Worm (Caenorhabditis elegans) whole organism, L4 larva: Measurements from ENCODE around the gene ZK822.9.

Experiments used
- D1046.2 ChIP-seq: fragments of 200-800 bp; sonication (Bioruptor generic); IDR thresholded peaks from 2 replicates; pipeline ENCODE4 v1.3.6; 2022; ENCODE audit warnings: missing genetic modification characterization, missing compliant biosample characterization
- F10B5.3 ChIP-seq: sonication (generic microtip); optimal IDR thresholded peaks from 2 replicates; lab custom pipeline; 2016; ENCODE audit warnings: mild to moderate bottlenecking, missing genetic modification characterization, missing compliant biosample characterization
- F37D6.2 ChIP-seq: sonication (generic microtip); optimal IDR thresholded peaks from 2 replicates; lab custom pipeline; 2016; ENCODE audit warnings: mild to moderate bottlenecking, missing genetic modification characterization, missing compliant biosample characterization
- T26A8.4 ChIP-seq: fragments of 200-800 bp; sonication (Bioruptor generic); IDR thresholded peaks from 2 replicates; pipeline ENCODE4 v1.3.6; 2022; ENCODE audit warnings: missing genetic modification characterization, missing compliant biosample characterization
- Y5F2A.4 ChIP-seq: fragments of 200-800 bp; sonication (Bioruptor generic); optimal IDR thresholded peaks from 2 replicates; lab custom pipeline; 2018; ENCODE audit warnings: mild to moderate bottlenecking, missing genetic modification characterization, missing compliant biosample characterization
- arid-1 ChIP-seq: fragments of 200-800 bp; sonication (Bioruptor generic); conservative IDR thresholded peaks from 2 replicates; pipeline ENCODE4 v1.3.6; 2022; ENCODE audit warnings: missing genetic modification reagents, missing genetic modification characterization, missing compliant biosample characterization
- ctbp-1 ChIP-seq: fragments of 200-800 bp; sonication (Bioruptor generic); IDR thresholded peaks from 2 replicates; pipeline ENCODE4 v1.3.6; 2022; ENCODE audit warnings: missing genetic modification reagents, missing genetic modification characterization, missing compliant biosample characterization
- daf-8 ChIP-seq: fragments of 200-800 bp; sonication (Bioruptor generic); IDR thresholded peaks from 2 replicates; pipeline ENCODE4 v1.3.6; 2022; ENCODE audit warnings: missing genetic modification characterization, missing compliant biosample characterization
- dmd-6 ChIP-seq: fragments of 200-800 bp; sonication (Bioruptor generic); IDR thresholded peaks from 2 replicates; pipeline ENCODE4 v1.3.6; 2022; ENCODE audit warnings: missing genetic modification reagents, missing genetic modification characterization, missing compliant biosample characterization
- duxl-1 ChIP-seq: sonication (generic microtip); optimal IDR thresholded peaks from 2 replicates; lab custom pipeline; 2016; ENCODE audit warnings: mild to moderate bottlenecking, missing genetic modification characterization, moderate library complexity, missing compliant biosample characterization; ENCODE audit not compliant: poor library complexity
- dve-1 ChIP-seq: sonication (generic microtip); optimal IDR thresholded peaks from 2 replicates; lab custom pipeline; 2017; ENCODE audit warnings: antibody characterized with exemption, mild to moderate bottlenecking, missing genetic modification characterization, missing compliant biosample characterization; ENCODE audit not compliant: insufficient read depth
- fos-1 ChIP-seq: fragments of 150-350 bp; optimal IDR thresholded peaks from 2 replicates; lab custom pipeline; 2014; ENCODE audit warnings: missing biosample characterization, missing genetic modification characterization
- hlh-30 ChIP-seq: sonication (generic microtip); optimal IDR thresholded peaks from 2 replicates; lab custom pipeline; 2017; ENCODE audit warnings: antibody characterized with exemption, mild to moderate bottlenecking, missing genetic modification characterization, missing compliant biosample characterization; ENCODE audit not compliant: insufficient read depth
- hmg-1.1 ChIP-seq: fragments of 200-800 bp; sonication (Bioruptor generic); IDR thresholded peaks from 2 replicates; pipeline ENCODE4 v1.3.6; 2022; ENCODE audit warnings: missing genetic modification reagents, missing genetic modification characterization, missing compliant biosample characterization
- lim-7 ChIP-seq: fragments of 200-800 bp; sonication (Bioruptor generic); IDR thresholded peaks from 2 replicates; pipeline ENCODE4 v1.3.6; 2022; ENCODE audit warnings: missing genetic modification characterization, missing compliant biosample characterization
- lin-1 ChIP-seq: fragments of 200-800 bp; sonication (Bioruptor generic); IDR thresholded peaks from 2 replicates; pipeline ENCODE4 v1.3.6; 2022; ENCODE audit warnings: missing genetic modification reagents, missing genetic modification characterization, missing compliant biosample characterization
- lin-13 ChIP-seq: fragments of 150-350 bp; optimal IDR thresholded peaks from 2 replicates; lab custom pipeline; 2014; ENCODE audit warnings: missing biosample characterization, missing genetic modification reagents, missing genetic modification characterization
- lin-15B ChIP-seq: fragments of 150-350 bp; sonication (generic microtip); optimal IDR thresholded peaks from 3 replicates; lab custom pipeline; 2014; ENCODE audit warnings: missing biosample characterization, missing genetic modification characterization
- lin-29 ChIP-seq: fragments of 200-800 bp; sonication (Bioruptor generic); IDR thresholded peaks from 2 replicates; pipeline ENCODE4 v1.3.6; 2022; ENCODE audit warnings: missing genetic modification reagents, missing genetic modification characterization, missing compliant biosample characterization
- lin-38 ChIP-seq: fragments of 200-800 bp; sonication (Bioruptor generic); IDR thresholded peaks from 2 replicates; pipeline ENCODE4 v1.3.6; 2022; ENCODE audit warnings: missing genetic modification reagents, missing genetic modification characterization, missing compliant biosample characterization
- lsy-2 ChIP-seq, 2 experiments: fragments of 150-350 bp in 1 of 2; sonication (generic microtip) in 1 of 2; optimal IDR thresholded peaks; 2 replicates each; lab custom pipeline; 2014 to 2017; ENCODE audit warnings: missing biosample characterization in 2 of 2, missing genetic modification characterization in 2 of 2
- madf-9 ChIP-seq: fragments of 200-800 bp; sonication (Bioruptor generic); conservative IDR thresholded peaks from 2 replicates; pipeline ENCODE4 v1.3.6; 2022; ENCODE audit warnings: missing genetic modification reagents, missing genetic modification characterization, missing compliant biosample characterization
- mdl-1 ChIP-seq, 2 experiments: fragments of 150-350 bp in 1 of 2; sonication (generic microtip) in 1 of 2; optimal IDR thresholded peaks; 2 replicates each; lab custom pipeline; 2014 to 2017; ENCODE audit warnings: missing biosample characterization in 2 of 2, missing genetic modification characterization in 2 of 2
- mdt-29 ChIP-seq: fragments of 200-800 bp; sonication (Bioruptor generic); IDR thresholded peaks from 2 replicates; pipeline ENCODE4 v1.3.6; 2022; ENCODE audit warnings: missing genetic modification reagents, missing genetic modification characterization, missing compliant biosample characterization
- mep-1 ChIP-seq: fragments of 150-350 bp; sonication (generic microtip); optimal IDR thresholded peaks from 3 replicates; lab custom pipeline; 2014; ENCODE audit warnings: missing biosample characterization, missing genetic modification characterization
- mes-2 ChIP-seq: sonication (generic microtip); optimal IDR thresholded peaks from 2 replicates; lab custom pipeline; 2016; ENCODE audit warnings: missing genotype, mild to moderate bottlenecking, missing genetic modification characterization, missing compliant biosample characterization; ENCODE audit not compliant: poor library complexity, severe bottlenecking
- mxl-2 ChIP-seq: fragments of 200-800 bp; sonication (Bioruptor generic); conservative IDR thresholded peaks from 2 replicates; pipeline ENCODE4 v1.3.6; 2022; ENCODE audit warnings: missing genetic modification reagents, missing genetic modification characterization, missing compliant biosample characterization
- mxl-3 ChIP-seq: fragments of 200-800 bp; sonication (Bioruptor generic); optimal IDR thresholded peaks from 2 replicates; lab custom pipeline; 2018; ENCODE audit warnings: mild to moderate bottlenecking, missing genetic modification characterization, missing compliant biosample characterization
- nhr-10 ChIP-seq: fragments of 150-350 bp; optimal IDR thresholded peaks from 2 replicates; lab custom pipeline; 2014; ENCODE audit warnings: missing biosample characterization, missing genetic modification characterization
- nhr-102 ChIP-seq: sonication (generic microtip); optimal IDR thresholded peaks from 2 replicates; lab custom pipeline; 2016; ENCODE audit warnings: mild to moderate bottlenecking, missing genetic modification characterization, moderate library complexity, missing compliant biosample characterization
- nhr-11 ChIP-seq: fragments of 150-350 bp; optimal IDR thresholded peaks from 2 replicates; lab custom pipeline; 2014; ENCODE audit warnings: missing biosample characterization, missing genetic modification characterization
- nhr-25 ChIP-seq: sonication (generic microtip); optimal IDR thresholded peaks from 2 replicates; lab custom pipeline; 2017; ENCODE audit warnings: missing genetic modification characterization, mild to moderate bottlenecking, missing compliant biosample characterization, antibody characterized with exemption, moderate library complexity, borderline replicate concordance; ENCODE audit not compliant: insufficient read depth
- nhr-48 ChIP-seq: sonication (generic microtip); optimal IDR thresholded peaks from 2 replicates; lab custom pipeline; 2016; ENCODE audit warnings: mild to moderate bottlenecking, missing genetic modification characterization, missing compliant biosample characterization
- nhr-6 ChIP-seq: fragments of 150-350 bp; optimal IDR thresholded peaks from 2 replicates; lab custom pipeline; 2014; ENCODE audit warnings: missing biosample characterization, missing genetic modification characterization
- php-3 ChIP-seq: fragments of 200-800 bp; sonication (Bioruptor generic); IDR thresholded peaks from 2 replicates; pipeline ENCODE4 v1.3.6; 2022; ENCODE audit warnings: missing genetic modification reagents, missing genetic modification characterization, missing compliant biosample characterization
- rbr-2 ChIP-seq: sonication (generic microtip); optimal IDR thresholded peaks from 2 replicates; lab custom pipeline; 2016; ENCODE audit warnings: missing genotype, missing genetic modification characterization, missing compliant biosample characterization
- set-16 ChIP-seq: fragments of 200-800 bp; sonication (Bioruptor generic); IDR thresholded peaks from 2 replicates; pipeline ENCODE4 v1.3.6; 2022; ENCODE audit warnings: missing genetic modification reagents, missing genetic modification characterization, missing compliant biosample characterization
- snpc-1.2 ChIP-seq: fragments of 200-800 bp; sonication (Bioruptor generic); IDR thresholded peaks from 2 replicates; pipeline ENCODE4 v1.3.6; 2022; ENCODE audit warnings: missing genetic modification reagents, missing genetic modification characterization, missing compliant biosample characterization
- tag-97 ChIP-seq: fragments of 200-800 bp; sonication (Bioruptor generic); IDR thresholded peaks from 2 replicates; pipeline ENCODE4 v1.3.6; 2022; ENCODE audit warnings: missing genetic modification characterization, missing compliant biosample characterization
- tra-1 ChIP-seq: fragments of 200-800 bp; sonication (Bioruptor generic); IDR thresholded peaks from 2 replicates; pipeline ENCODE4 v1.3.6; 2022; ENCODE audit warnings: missing genetic modification reagents, missing genetic modification characterization, missing compliant biosample characterization
- unc-130 ChIP-seq: sonication (generic microtip); optimal IDR thresholded peaks from 2 replicates; lab custom pipeline; 2016; ENCODE audit warnings: missing genetic modification reagents, missing genetic modification characterization, missing compliant biosample characterization
- unc-62 ChIP-seq, 3 experiments: fragments of 150-350 bp in 1 of 3; sonication (generic microtip); optimal IDR thresholded peaks in 2 of 3; peaks in 1 of 3; 1 replicate in 1 of 3; 2 replicates in 2 of 3; lab custom pipeline; 2014 to 2017; ENCODE audit warnings: missing biosample characterization in 3 of 3, missing genetic modification characterization in 3 of 3, missing genetic modification reagents in 3 of 3, missing genotype in 1 of 3
- zfp-2 ChIP-seq: sonication (generic microtip); optimal IDR thresholded peaks from 2 replicates; lab custom pipeline; 2016; ENCODE audit warnings: mild to moderate bottlenecking, missing genetic modification characterization, missing compliant biosample characterization
- zip-11 ChIP-seq: fragments of 200-800 bp; sonication (Bioruptor generic); IDR thresholded peaks from 2 replicates; pipeline ENCODE4 v1.3.6; 2022; ENCODE audit warnings: missing genetic modification characterization, missing compliant biosample characterization
- ztf-11 ChIP-seq: fragments of 150-350 bp; optimal IDR thresholded peaks from 2 replicates; lab custom pipeline; 2014; ENCODE audit warnings: missing biosample characterization, missing genetic modification characterization
- ztf-7 ChIP-seq: fragments of 150-350 bp; optimal IDR thresholded peaks from 2 replicates; lab custom pipeline; 2014; ENCODE audit warnings: missing biosample characterization, missing genetic modification characterization

The ZK822.9 gene

ce11 chrIV:11956387-11956786, 40.6 kb downstream of the ZK822.9 start (continued):
- TF ChIP-seq nhr-25 (tag; lab: Kevin White, UChicago) (peak; percentile 80), unc-62 (GFP tag; optimal IDR thresholded peaks at IDR 0.05 in 1 of 2; lab: Kevin White, UChicago) (peak in 1 of 2 experiments; percentile 100), unc-62 (tag; optimal IDR thresholded peaks at IDR 0.05; lab: Kevin White, UChicago) (no peak), lin-38 (GFP tag; lab: Robert Waterston, UW) (peak; percentile 40), mxl-3 (peak; percentile 99), mdt-29 (peak; percentile 98), unc-130 (no peak), hmg-1.1 (GFP tag; lab: Robert Waterston, UW) (peak; percentile 49; the same call in 1 of the 2 replicates), nhr-10 (tag; lab: Kevin White, UChicago) (peak; percentile 69), daf-8 (no peak), mxl-2 (peak; percentile 90), nhr-11 (peak; percentile 78), madf-9 (GFP tag; lab: Robert Waterston, UW) (peak; percentile 45; the same call in 1 of the 2 replicates), Y5F2A.4 (no peak), lin-15B (tag; lab: Kevin White, UChicago) (no peak), lsy-2 (tag; optimal IDR thresholded peaks at IDR 0.05; lab: Kevin White, UChicago) (peak in 1 of 2 experiments; percentile 74), F37D6.2 (tag; lab: Kevin White, UChicago) (no peak), set-16 (GFP tag; lab: Robert Waterston, UW) (peak; percentile 80), zip-11 (GFP tag; lab: Robert Waterston, UW) (no peak), nhr-48 (tag; lab: Kevin White, UChicago) (peak; percentile 97), ctbp-1 (peak; percentile 61), D1046.2 (GFP tag; lab: Robert Waterston, UW) (peak; percentile 14; the same call in 1 of the 2 replicates), lin-29 (GFP tag; lab: Robert Waterston, UW) (0 out of 2 replicates have a peak, but pooled peaks have one; percentile 59), lin-13 (GFP tag; lab: Kevin White, UChicago) (peak; percentile 25), arid-1 (0 out of 2 replicates have a peak, but pooled peaks have one; percentile 24), T26A8.4 (GFP tag; lab: Robert Waterston, UW) (peak; percentile 60; the same call in 1 of the 2 replicates), php-3 (GFP tag; lab: Robert Waterston, UW) (peak; percentile 65), nhr-102 (tag; lab: Kevin White, UChicago) (peak; percentile 80), lin-1 (GFP tag; lab: Robert Waterston, UW) (peak; percentile 91), tag-97 (no peak), F10B5.3 (tag; lab: Kevin White, UChicago) (no peak), ztf-7 (tag; lab: Kevin White, UChicago) (peak; percentile 46), lim-7 (no peak), fos-1 (tag; lab: Kevin White, UChicago) (no peak), mes-2 (tag; lab: Kevin White, UChicago) (peak; percentile 62), mep-1 (tag; lab: Kevin White, UChicago) (peak; percentile 90), rbr-2 (tag; lab: Kevin White, UChicago) (peak; percentile 59), mdl-1 (tag; optimal IDR thresholded peaks at IDR 0.05; lab: Kevin White, UChicago) (peak; percentile 100), dve-1 (tag; lab: Kevin White, UChicago) (peak; percentile 94), zfp-2 (tag; lab: Kevin White, UChicago) (peak; percentile 14), nhr-6 (peak; percentile 49), dmd-6 (GFP tag; lab: Robert Waterston, UW) (peak; percentile 99), ztf-11 (tag; lab: Kevin White, UChicago) (no peak), tra-1 (peak; percentile 94), snpc-1.2 (no peak), duxl-1 (peak; percentile 48), hlh-30 (peak; percentile 98)
